Worm (Caenorhabditis elegans): ENCODE results near the gene F46C5.10.

Gene F46C5.10

DNA sequence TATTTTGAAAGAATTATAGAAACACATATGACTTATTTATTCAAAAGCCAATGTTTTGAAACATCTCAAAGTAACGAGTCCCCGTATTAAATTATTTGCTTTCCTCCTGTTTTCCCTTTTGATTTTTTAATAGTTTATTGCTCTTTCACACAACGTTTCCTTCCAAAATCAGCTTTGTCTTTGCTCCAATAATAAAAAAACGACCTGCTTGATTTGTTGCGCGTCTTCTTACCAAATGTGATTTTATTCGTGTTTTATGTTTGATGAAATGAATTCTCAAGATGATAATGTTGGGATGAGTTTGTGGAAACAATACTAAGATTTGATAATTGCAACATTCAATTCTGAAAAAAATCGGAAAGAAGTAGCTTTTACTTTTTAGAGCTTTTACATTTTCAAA, 6.5 kb downstream of the F46C5.10 start:
- TF ChIP-seq ZK546.5 (tag; optimal IDR thresholded peaks at IDR 0.05) = no peak
- no peak for TF ChIP-seq nhr-10 (tag; optimal IDR thresholded peaks at IDR 0.05)
- TF ChIP-seq dmd-4 (tag; optimal IDR thresholded peaks at IDR 0.05) = no peak
- TF ChIP-seq skn-1 (tag; optimal IDR thresholded peaks at IDR 0.05) = no peak
- no peak for TF ChIP-seq nhr-25 (tag; optimal IDR thresholded peaks at IDR 0.05)
- TF ChIP-seq ztf-4 (tag; optimal IDR thresholded peaks at IDR 0.05) = peak; percentile 4
- no peak for TF ChIP-seq gmeb-1 (tag; optimal IDR thresholded peaks at IDR 0.05)
- no peak for TF ChIP-seq nhr-129 (tag; optimal IDR thresholded peaks at IDR 0.05)
- no peak for TF ChIP-seq sem-4 (tag; optimal IDR thresholded peaks at IDR 0.05)
- TF ChIP-seq ztf-1 (GFP tag; conservative IDR thresholded peaks at IDR 0.05) = no peak
- no peak for TF ChIP-seq Y55F3AM.14 (GFP tag; optimal IDR thresholded peaks at IDR 0.05)
- TF ChIP-seq ama-1 (optimal IDR thresholded peaks at IDR 0.05) = peak; percentile 42
- peak; percentile 3 for TF ChIP-seq C34F6.9 (tag; optimal IDR thresholded peaks at IDR 0.05)
- peak; percentile 17 for TF ChIP-seq nhr-21 (tag; optimal IDR thresholded peaks at IDR 0.05)
- no peak for TF ChIP-seq peb-1 (tag; optimal IDR thresholded peaks at IDR 0.05)
- TF ChIP-seq lin-13 (GFP tag; optimal IDR thresholded peaks at IDR 0.05) = no peak
- no peak for TF ChIP-seq ceh-82 (tag; optimal IDR thresholded peaks at IDR 0.05)
- no peak for TF ChIP-seq lin-11 (tag; optimal IDR thresholded peaks at IDR 0.05)
- no peak for TF ChIP-seq nhr-12 (tag; optimal IDR thresholded peaks at IDR 0.05)

DNA sequence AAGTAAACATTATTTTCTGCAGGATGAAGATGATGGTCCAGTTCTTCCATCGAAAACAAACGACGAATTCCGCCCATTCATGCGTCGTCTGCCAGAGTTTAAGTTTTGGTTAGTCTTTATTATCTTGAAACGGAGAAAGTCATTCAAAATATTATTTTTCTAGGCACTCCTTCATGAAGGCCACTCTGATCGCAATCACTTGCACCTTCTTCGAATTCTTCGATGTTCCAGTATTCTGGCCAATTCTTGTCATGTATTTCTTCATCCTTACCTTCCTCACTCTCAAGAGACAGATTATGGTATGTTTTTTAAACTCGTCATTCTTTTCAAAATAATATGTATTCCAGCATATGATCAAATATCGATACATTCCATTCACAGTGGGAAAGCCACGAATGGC, 7.0 kb downstream of the F46C5.10 start:
- TF ChIP-seq ama-1 (optimal IDR thresholded peaks at IDR 0.05) (peak; percentile 24), ceh-82 (tag; optimal IDR thresholded peaks at IDR 0.05) (no peak), crh-2 (tag; optimal IDR thresholded peaks at IDR 0.05) (peak; percentile 6), dmd-4 (tag; optimal IDR thresholded peaks at IDR 0.05) (no peak), sma-9 (GFP tag; optimal IDR thresholded peaks at IDR 0.05) (no peak), sma-9 (tag; optimal IDR thresholded peaks at IDR 0.05) (no peak), nhr-21 (tag; optimal IDR thresholded peaks at IDR 0.05) (peak; percentile 31), gmeb-1 (tag; optimal IDR thresholded peaks at IDR 0.05) (no peak), ztf-11 (tag; optimal IDR thresholded peaks at IDR 0.05) (no peak), lin-13 (GFP tag; optimal IDR thresholded peaks at IDR 0.05) (no peak)

DNA sequence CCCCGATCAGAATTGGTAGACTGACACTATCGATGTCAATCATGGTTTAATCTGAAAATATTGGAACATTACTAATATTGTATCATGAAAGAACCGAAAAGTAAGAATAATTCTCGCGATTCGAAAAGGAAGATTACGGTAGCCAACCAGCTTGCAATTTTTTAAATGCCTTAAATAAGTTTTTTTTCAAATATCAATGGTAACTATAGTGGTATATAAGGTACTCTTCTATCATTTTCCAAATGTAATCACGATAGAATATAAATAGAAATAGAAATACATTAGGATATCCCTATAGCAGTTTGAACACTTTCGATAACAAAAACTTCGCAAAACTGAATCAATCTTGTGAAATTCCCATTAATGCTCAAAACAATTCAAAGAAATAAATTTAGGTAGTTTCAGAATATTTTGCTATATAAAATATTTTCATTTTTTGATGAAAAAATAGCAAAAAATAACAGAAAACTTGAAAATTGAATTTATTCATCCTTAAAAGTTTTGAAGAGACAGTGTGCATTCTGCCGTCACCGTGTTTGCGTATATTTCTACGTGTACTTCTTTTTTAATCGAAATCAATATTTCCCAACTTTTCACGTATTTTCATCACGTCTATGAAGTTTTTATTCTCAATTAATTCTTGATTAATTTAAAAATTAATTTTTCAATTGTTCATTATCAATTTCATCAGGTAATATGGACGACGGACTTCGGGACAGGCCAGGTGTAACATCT, 8.0 kb downstream of the F46C5.10 start, which contains the start of the genes F46C5.9 and rer-1:
Gene F46C5.9 (minus strand): TSS at position 51 of the 735 bp plus-strand sequence.
Gene rer-1 (plus strand): TSS at position 692 of the 735 bp plus-strand sequence.
- TF ChIP-seq zag-1 (tag; optimal IDR thresholded peaks at IDR 0.05) (no peak), ztf-11 (tag; optimal IDR thresholded peaks at IDR 0.05) (no peak), C34F6.9 (tag; optimal IDR thresholded peaks at IDR 0.05) (peak; percentile 69), blmp-1 (tag; optimal IDR thresholded peaks at IDR 0.05; ENCODE audit: insufficient read depth) (no peak), snpc-4 (tag; optimal IDR thresholded peaks at IDR 0.05) (no peak), gmeb-1 (tag; optimal IDR thresholded peaks at IDR 0.05) (no peak), nhr-77 (tag; optimal IDR thresholded peaks at IDR 0.05) (no peak), crh-2 (tag; optimal IDR thresholded peaks at IDR 0.05) (peak; percentile 74), alr-1 (tag; optimal IDR thresholded peaks at IDR 0.05) (no peak), fos-1 (tag; optimal IDR thresholded peaks at IDR 0.05) (peak; percentile 17), unc-39 (tag; optimal IDR thresholded peaks at IDR 0.05) (no peak), lsy-2 (tag; optimal IDR thresholded peaks at IDR 0.05) (peak; percentile 5 to 73), nhr-23 (tag; optimal IDR thresholded peaks at IDR 0.05) (no peak), skn-1 (tag; optimal IDR thresholded peaks at IDR 0.05) (no peak), nhr-10 (tag; optimal IDR thresholded peaks at IDR 0.05) (no peak), unc-62 (GFP tag; optimal IDR thresholded peaks at IDR 0.05) (no peak), ZK546.5 (tag; optimal IDR thresholded peaks at IDR 0.05) (no peak), nhr-6 (tag; optimal IDR thresholded peaks at IDR 0.05) (no peak)

DNA sequence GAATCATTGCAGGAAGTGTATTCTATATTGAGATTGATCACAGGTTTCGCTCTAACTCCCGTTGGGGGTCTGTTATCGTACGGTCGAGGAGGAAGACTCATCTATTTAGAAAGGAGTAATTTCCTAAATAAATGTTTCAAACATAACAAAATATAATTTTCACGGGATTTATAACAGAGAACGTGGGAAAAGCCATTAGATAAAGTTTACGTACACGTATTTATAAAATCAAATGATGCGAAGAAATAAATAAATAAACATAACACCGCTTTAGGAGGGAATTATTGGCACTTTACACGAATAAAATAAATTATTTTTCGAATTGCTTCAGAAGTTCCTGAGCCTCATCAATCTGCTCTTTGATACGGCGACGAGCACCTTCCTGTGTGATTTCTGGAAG, 10.3 kb downstream of the F46C5.10 start, which contains the start of gene F07H5.10:
Gene F07H5.10 (minus strand): TSS at position 101 of the 400 bp plus-strand sequence.
- no peak for TF ChIP-seq unc-55 (GFP tag; optimal IDR thresholded peaks at IDR 0.05)

DNA sequence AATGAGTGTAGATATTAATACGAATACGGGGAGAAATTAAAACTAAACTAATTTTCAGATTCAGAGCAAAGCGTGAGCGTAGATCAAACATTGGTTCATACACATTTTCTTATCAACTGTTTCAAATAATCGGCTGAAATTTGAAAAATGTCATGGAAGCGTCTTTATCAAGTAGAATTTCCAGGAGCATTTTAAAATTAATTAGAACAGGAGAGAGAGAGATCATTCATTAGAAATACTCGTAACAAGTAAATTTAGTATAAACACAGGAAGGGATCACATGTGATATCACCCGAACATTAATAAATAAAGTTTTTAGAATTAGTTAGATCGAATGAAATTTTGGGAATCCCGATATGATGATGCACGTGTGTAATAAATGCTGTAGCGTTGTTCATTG, 11.9 kb downstream of the F46C5.10 start, which contains the start of gene pho-13:
Gene pho-13 (minus strand): TSS at position 101 of the 400 bp plus-strand sequence.
- TF ChIP-seq elt-3 (tag; optimal IDR thresholded peaks at IDR 0.05) = no peak
- TF ChIP-seq fos-1 (tag; optimal IDR thresholded peaks at IDR 0.05) = peak; percentile 23
- TF ChIP-seq ztf-11 (tag; optimal IDR thresholded peaks at IDR 0.05) = no peak
